Fruit fly (Drosophila melanogaster): ENCODE measurements around the gene CG9040.

CG9040 gene

dm6 chr3L:13986330-13986729, 1.3 kb upstream of the CG9040 start, which contains the start of gene CG17362 (continued):
- TF ChIP-seq CG14667 (GFP tag; IDR thresholded peaks at IDR 0.05) (no peak), CG5180 (GFP tag; optimal IDR thresholded peaks at IDR 0.05) (no peak), Spps (tag; optimal IDR thresholded peaks at IDR 0.05) (no peak), CG2875 (GFP tag; optimal IDR thresholded peaks at IDR 0.05) (no peak), Ets65A (GFP tag) (peak; percentile 41), twi (tag; optimal IDR thresholded peaks at IDR 0.05) (no peak), CG6813 (GFP tag; optimal IDR thresholded peaks at IDR 0.05) (peak; percentile 18), CG4282 (GFP tag; optimal IDR thresholded peaks at IDR 0.05) (no peak), Nf-YA (GFP tag; IDR thresholded peaks at IDR 0.05) (no peak)

dm6 chr3L:13991314-13991713, 3.6 kb downstream of the CG9040 start:
- TF ChIP-seq CrebB (tag; optimal IDR thresholded peaks at IDR 0.05) = no peak
- no peak for TF ChIP-seq ab (GFP tag; optimal IDR thresholded peaks at IDR 0.05)
- peak; percentile 45 for TF ChIP-seq Deaf1 (tag; optimal IDR thresholded peaks at IDR 0.05)
- no peak for TF ChIP-seq row (GFP tag; IDR thresholded peaks at IDR 0.05)
- TF ChIP-seq Ets65A (GFP tag) = peak; percentile 64
- 0 out of 2 replicates have a peak, but pooled peaks have one; percentile 4 for TF ChIP-seq Oaz (GFP tag; IDR thresholded peaks at IDR 0.05)
- TF ChIP-seq Trl (optimal IDR thresholded peaks at IDR 0.05) = peak; percentile 31 to 58
- no peak for TF ChIP-seq Trl (GFP tag; optimal IDR thresholded peaks at IDR 0.05)
- TF ChIP-seq NFAT (GFP tag; IDR thresholded peaks at IDR 0.05) = peak; percentile 18; the same call in 1 of the 2 replicates
- 0 out of 4 replicates have a peak, but pooled peaks have one; percentile 22 for TF ChIP-seq chinmo (GFP tag; IDR thresholded peaks at IDR 0.05; ENCODE audit: partially characterized antibody)
- TF ChIP-seq CG11456 (GFP tag; IDR thresholded peaks at IDR 0.05) = 0 out of 3 replicates have a peak, but pooled peaks have one; percentile 27
- no peak for TF ChIP-seq Gug (GFP tag; IDR thresholded peaks at IDR 0.05)

- TF ChIP-seq Trl (optimal IDR thresholded peaks at IDR 0.05) = peak; percentile 69 to 72
- no peak for TF ChIP-seq Trl (GFP tag; optimal IDR thresholded peaks at IDR 0.05)
- no peak for TF ChIP-seq ac (GFP tag; optimal IDR thresholded peaks at IDR 0.05)
- peak; percentile 10 for TF ChIP-seq CG18599 (GFP tag; optimal IDR thresholded peaks at IDR 0.05)
- TF ChIP-seq yki (optimal IDR thresholded peaks at IDR 0.05) = peak; percentile 17
- 0 out of 3 replicates have a peak, but pooled peaks have one; percentile 26 for TF ChIP-seq ci (GFP tag; IDR thresholded peaks at IDR 0.05)
- TF ChIP-seq HLH3B (GFP tag; IDR thresholded peaks at IDR 0.05) = no peak
- peak; percentile 96 for TF ChIP-seq Deaf1 (tag; optimal IDR thresholded peaks at IDR 0.05)
- TF ChIP-seq CG13894 (tag; optimal IDR thresholded peaks at IDR 0.05) = peak; percentile 8
- TF ChIP-seq CG30403 (GFP tag; optimal IDR thresholded peaks at IDR 0.05) = no peak
- TF ChIP-seq BtbVII (GFP tag; optimal IDR thresholded peaks at IDR 0.05) = peak; percentile 10
- TF ChIP-seq zfh1 (GFP tag; IDR thresholded peaks at IDR 0.05) = 0 out of 3 replicates have a peak, but pooled peaks have one; percentile 9
- TF ChIP-seq CG5180 (GFP tag; optimal IDR thresholded peaks at IDR 0.05) = peak; percentile 5
- 0 out of 3 replicates have a peak, but pooled peaks have one; percentile 22 for TF ChIP-seq so (GFP tag; IDR thresholded peaks at IDR 0.05)
- 0 out of 4 replicates have a peak, but pooled peaks have one; percentile 48 for TF ChIP-seq chinmo (GFP tag; IDR thresholded peaks at IDR 0.05; ENCODE audit: partially characterized antibody)
These were observed 5.6 kb downstream of the CG9040 start, which contains the start of gene CG17364 for dm6 chr3L:13993233-13993741. CG17364 (minus strand) TSS chr3L:13993400.

dm6 chr3L:13993742-13994719, 6.4 kb downstream of the CG9040 start, which contains the start of gene CtsK1:
CtsK1 (plus strand) TSS chr3L:13994231.
- TF ChIP-seq CG31224 (GFP tag; IDR thresholded peaks at IDR 0.05) (no peak), CG17568 (GFP tag; optimal IDR thresholded peaks at IDR 0.05) (no peak), stc (GFP tag; IDR thresholded peaks at IDR 0.05) (peak; percentile 49; the same call in 1 of the 2 replicates), CG34422 (GFP tag; IDR thresholded peaks at IDR 0.05) (0 out of 3 replicates have a peak, but pooled peaks have one; percentile 54), CG6689 (GFP tag; IDR thresholded peaks at IDR 0.05) (peak; percentile 47), Tbp (GFP tag; optimal IDR thresholded peaks at IDR 0.05) (no peak), slbo (GFP tag; IDR thresholded peaks at IDR 0.05) (peak; percentile 49), fd3F (GFP tag; optimal IDR thresholded peaks at IDR 0.05) (no peak), CG12236 (GFP tag; optimal IDR thresholded peaks at IDR 0.05) (no peak), grau (tag; optimal IDR thresholded peaks at IDR 0.05) (peak; percentile 16), Bgb (GFP tag; IDR thresholded peaks at IDR 0.05; ENCODE audit: partially characterized antibody) (peak; percentile 72; the same call in 1 of the 2 replicates), CG7556 (GFP tag; optimal IDR thresholded peaks at IDR 0.05) (no peak), CG4424 (GFP tag; optimal IDR thresholded peaks at IDR 0.05) (no peak), Xrp1 (GFP tag; IDR thresholded peaks at IDR 0.05) (peak; percentile 70), crc (GFP tag; optimal IDR thresholded peaks at IDR 0.05) (no peak)
